Fruit fly (Drosophila melanogaster) whole organism, larva: ENCODE data around the gene teq.

ENCODE experiments used
- noc ChIP-seq: fragments of 200-800 bp; sonication (Bioruptor generic); optimal IDR thresholded peaks from 3 replicates; lab custom pipeline; 2019; ENCODE audit warnings: missing biosample characterization, mild to moderate bottlenecking, missing genetic modification characterization, moderate library complexity

Gene teq

dm6 chr3L:9125261-9126020 lies 51.0 kb downstream of the teq start:
- no peak for TF ChIP-seq noc (tag; lab: Kevin White, UChicago)

dm6 chr3L:9126021-9126811 lies 51.8 kb downstream of the teq start:
- TF ChIP-seq noc (tag; lab: Kevin White, UChicago): no peak

dm6 chr3L:9126888-9127689 lies 52.6 kb downstream of the teq start:
- peak; percentile 10 for TF ChIP-seq noc (tag; lab: Kevin White, UChicago)

dm6 chr3L:9127690-9128458 lies 53.4 kb downstream of the teq start:
- TF ChIP-seq noc (tag; lab: Kevin White, UChicago): no peak

- no peak for TF ChIP-seq noc (tag; lab: Kevin White, UChicago)
Observed at dm6 chr3L:9128700-9129582, 54.5 kb downstream of the teq start.

- no peak for TF ChIP-seq noc (tag; lab: Kevin White, UChicago)
Observed at dm6 chr3L:9129583-9130146, 55.2 kb downstream of the teq start.

dm6 chr3L:9134349-9134748 lies 59.9 kb downstream of the teq start, which contains the start of the genes bol and Dhpr:
Gene bol, minus strand, starts transcription at chr3L:9134405.
Gene Dhpr, plus strand, starts transcription at chr3L:9134560.
- TF ChIP-seq noc (tag; lab: Kevin White, UChicago): no peak

dm6 chr3L:9135792-9136191 lies 61.3 kb downstream of the teq start:
- no peak for TF ChIP-seq noc (tag; lab: Kevin White, UChicago)

dm6 chr3L:9136976-9137954 lies 62.8 kb downstream of the teq start, which contains the start of the genes Use1 and nwk:
Gene Use1, minus strand, starts transcription at chr3L:9137181.
Gene nwk, plus strand, starts transcription at chr3L:9137860.
- TF ChIP-seq noc (tag; lab: Kevin White, UChicago): no peak

- no peak for TF ChIP-seq noc (tag; lab: Kevin White, UChicago)
Observed at dm6 chr3L:9139553-9139952, 65.1 kb downstream of the teq start.
